Worm (Caenorhabditis elegans): ENCODE data around the gene F45E1.4.

F45E1.4 gene

ce11 chrX:8004845-8005244 is 19.1 kb downstream of the F45E1.4 start:
- TF ChIP-seq ceh-31 (tag; optimal IDR thresholded peaks at IDR 0.05) (peak; percentile 34), ceh-48 (tag; optimal IDR thresholded peaks at IDR 0.05) (no peak)

- TF ChIP-seq ceh-48 (tag; optimal IDR thresholded peaks at IDR 0.05) (peak; percentile 5), ceh-31 (tag; optimal IDR thresholded peaks at IDR 0.05) (peak; percentile 71), tbx-2 (tag; optimal IDR thresholded peaks at IDR 0.05) (no peak), unc-42 (tag; optimal IDR thresholded peaks at IDR 0.05) (peak; percentile 11)
Measured at ce11 chrX:8005967-8006366, 20.2 kb downstream of the F45E1.4 start.

- no peak for TF ChIP-seq npax-4 (tag; optimal IDR thresholded peaks at IDR 0.05)
- no peak for TF ChIP-seq nhr-232 (tag; optimal IDR thresholded peaks at IDR 0.05)
- no peak for TF ChIP-seq ref-2 (tag; optimal IDR thresholded peaks at IDR 0.05)
- TF ChIP-seq ahr-1 (tag; optimal IDR thresholded peaks at IDR 0.05), result no peak
- TF ChIP-seq dve-1 (tag; optimal IDR thresholded peaks at IDR 0.05), result no peak
- TF ChIP-seq syd-9 (tag; optimal IDR thresholded peaks at IDR 0.05), result no peak
- no peak for TF ChIP-seq hlh-15 (tag; optimal IDR thresholded peaks at IDR 0.05)
- no peak for TF ChIP-seq ceh-31 (tag; optimal IDR thresholded peaks at IDR 0.05)
Measured at ce11 chrX:8010652-8011051, 24.9 kb downstream of the F45E1.4 start.

- no peak for TF ChIP-seq hlh-6 (tag; optimal IDR thresholded peaks at IDR 0.05)
- TF ChIP-seq sox-4 (tag; optimal IDR thresholded peaks at IDR 0.05), result no peak
- TF ChIP-seq ceh-19 (GFP tag; optimal IDR thresholded peaks at IDR 0.05), result no peak
- TF ChIP-seq ceh-34 (tag; optimal IDR thresholded peaks at IDR 0.05), result no peak
- no peak for TF ChIP-seq ceh-45 (GFP tag; IDR thresholded peaks at IDR 0.05)
- TF ChIP-seq hlh-8 (tag; optimal IDR thresholded peaks at IDR 0.05), result no peak
- TF ChIP-seq fkh-6 (tag; optimal IDR thresholded peaks at IDR 0.05), result no peak
- no peak for TF ChIP-seq unc-3 (GFP tag; conservative IDR thresholded peaks at IDR 0.05)
- no peak for TF ChIP-seq unc-3 (tag; optimal IDR thresholded peaks at IDR 0.05)
- no peak for TF ChIP-seq T23F11.4 (GFP tag; optimal IDR thresholded peaks at IDR 0.05)
- TF ChIP-seq madf-2 (tag; optimal IDR thresholded peaks at IDR 0.05), result no peak
- TF ChIP-seq rnt-1 (tag; optimal IDR thresholded peaks at IDR 0.05), result no peak
- no peak for TF ChIP-seq ttx-3 (tag; optimal IDR thresholded peaks at IDR 0.05)
- TF ChIP-seq mec-3 (tag; optimal IDR thresholded peaks at IDR 0.05; ENCODE audit: borderline replicate concordance), result no peak
- TF ChIP-seq nhr-232 (tag; optimal IDR thresholded peaks at IDR 0.05), result no peak
- no peak for TF ChIP-seq ztf-16 (tag; optimal IDR thresholded peaks at IDR 0.05)
- TF ChIP-seq che-1 (tag; optimal IDR thresholded peaks at IDR 0.05), result no peak
- no peak for TF ChIP-seq pag-3 (tag; optimal IDR thresholded peaks at IDR 0.05; ENCODE audit: borderline replicate concordance)
- no peak for TF ChIP-seq F13H6.1 (tag; optimal IDR thresholded peaks at IDR 0.05)
Measured at ce11 chrX:8014407-8015003, 28.7 kb downstream of the F45E1.4 start, which contains the start of gene unk-1. Gene unk-1, plus strand, starts transcription at chrX:8014983.

- TF ChIP-seq ahr-1 (tag; optimal IDR thresholded peaks at IDR 0.05), result no peak
- TF ChIP-seq ref-2 (tag; optimal IDR thresholded peaks at IDR 0.05), result no peak
- no peak for TF ChIP-seq K09A11.1 (tag; optimal IDR thresholded peaks at IDR 0.05; ENCODE audit: insufficient read depth)
- TF ChIP-seq hlh-30 (tag; optimal IDR thresholded peaks at IDR 0.05; ENCODE audit: insufficient read depth), result no peak
- TF ChIP-seq che-1 (tag; optimal IDR thresholded peaks at IDR 0.05), result no peak
- no peak for TF ChIP-seq eyg-1 (tag; optimal IDR thresholded peaks at IDR 0.05)
- no peak for TF ChIP-seq C38D4.7 (GFP tag; optimal IDR thresholded peaks at IDR 0.05)
- no peak for TF ChIP-seq ceh-2 (tag; optimal IDR thresholded peaks at IDR 0.05)
- no peak for TF ChIP-seq ceh-31 (tag; optimal IDR thresholded peaks at IDR 0.05)
- TF ChIP-seq hlh-15 (tag; optimal IDR thresholded peaks at IDR 0.05), result no peak
- no peak for TF ChIP-seq dmd-4 (tag; optimal IDR thresholded peaks at IDR 0.05; ENCODE audit: borderline replicate concordance)
- TF ChIP-seq odd-2 (tag; optimal IDR thresholded peaks at IDR 0.05), result no peak
- TF ChIP-seq Y22D7AL.16 (tag; optimal IDR thresholded peaks at IDR 0.05), result no peak
- TF ChIP-seq rnt-1 (tag; optimal IDR thresholded peaks at IDR 0.05), result no peak
Measured at ce11 chrX:8015889-8016288, 30.1 kb downstream of the F45E1.4 start.

Measured in whole organism, late embryonic.